Fruit fly (Drosophila melanogaster) whole organism: ENCODE data around the gene NPFR.

ENCODE experiments used
- EcR ChIP-seq, 2 experiments: fragments of >200 bp; optimal IDR thresholded peaks; 2 replicates each; lab custom pipeline; 2017; ENCODE audit warnings: missing biosample characterization in 2 of 2, missing genetic modification characterization in 2 of 2, missing genetic modification reagents in 2 of 2
- psq ChIP-seq: fragments of >200 bp; optimal IDR thresholded peaks from 2 replicates; lab custom pipeline; 2017
- usp ChIP-seq: fragments of >200 bp; optimal IDR thresholded peaks from 2 replicates; lab custom pipeline; 2017; ENCODE audit warnings: missing biosample characterization, missing genetic modification characterization, mixed read lengths

DNA sequence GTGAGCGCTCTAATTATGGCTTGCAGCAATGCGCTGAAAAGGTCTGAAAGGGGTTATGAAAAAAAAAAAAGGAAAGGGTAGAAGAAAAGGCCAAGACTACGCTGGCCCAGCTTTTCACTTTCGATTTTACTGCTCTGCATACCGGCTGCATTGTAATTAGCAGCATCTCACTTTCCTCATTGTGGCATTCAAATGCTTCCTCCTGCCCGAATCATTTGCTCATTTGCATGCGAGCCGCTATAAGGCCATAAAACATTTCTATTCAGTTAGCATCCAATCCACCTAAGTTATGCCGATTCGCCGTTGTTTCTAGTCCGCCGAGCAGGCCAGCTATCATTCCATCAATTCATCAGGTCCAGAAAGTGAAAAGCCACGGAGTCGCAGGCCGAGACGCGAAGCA, 33.5 kb upstream of the NPFR start:
- TF ChIP-seq EcR (GFP tag; optimal IDR thresholded peaks at IDR 0.05; lab: Kevin White, UChicago) (no peak), usp (GFP tag; lab: Kevin White, UChicago) (no peak), psq (no peak)
